Worm (Caenorhabditis elegans) whole organism, L1 larva: ENCODE measurements around the gene F52D1.2.

ENCODE experiments used
- C04F5.9 ChIP-seq: sonication (generic microtip); optimal IDR thresholded peaks from 2 replicates; lab custom pipeline; 2016; ENCODE audit warnings: missing genetic modification characterization, missing compliant biosample characterization
- alr-1 ChIP-seq: fragments of 200-800 bp; sonication (Bioruptor generic); optimal IDR thresholded peaks from 2 replicates; lab custom pipeline; 2018; ENCODE audit warnings: borderline replicate concordance, mild to moderate bottlenecking, missing genetic modification characterization, missing compliant biosample characterization
- ama-1 ChIP-seq: fragments of 150-350 bp; optimal IDR thresholded peaks from 2 replicates; lab custom pipeline; 2014
- blmp-1 ChIP-seq: fragments of 150-350 bp; optimal IDR thresholded peaks from 2 replicates; lab custom pipeline; 2014; ENCODE audit warnings: missing biosample characterization, missing genetic modification characterization
- ceh-8 ChIP-seq: fragments of 200-800 bp; sonication (Bioruptor generic); optimal IDR thresholded peaks from 2 replicates; lab custom pipeline; 2018; ENCODE audit warnings: mild to moderate bottlenecking, missing genetic modification characterization, moderate library complexity, missing compliant biosample characterization
- efl-1 ChIP-seq, 4 experiments: fragments of 150-350 bp; optimal IDR thresholded peaks in 3 of 4; peaks in 1 of 4; 1 replicate in 1 of 4; 2 replicates in 3 of 4; lab custom pipeline; 2014; ENCODE audit warnings: missing biosample characterization in 2 of 4, missing genetic modification characterization in 2 of 4, missing genetic modification reagents in 2 of 4
- efl-3 ChIP-seq: fragments of 200-800 bp; sonication (Bioruptor generic); optimal IDR thresholded peaks from 2 replicates; lab custom pipeline; 2018; ENCODE audit warnings: mild to moderate bottlenecking, missing genetic modification characterization, missing compliant biosample characterization
- egl-27 ChIP-seq, 2 experiments: fragments of 150-350 bp in 1 of 2; sonication (generic microtip); optimal IDR thresholded peaks; 3 replicates each; lab custom pipeline; 2017 to 2018; ENCODE audit warnings: missing biosample characterization in 2 of 2, missing genetic modification characterization in 2 of 2, missing genetic modification reagents in 2 of 2
- elt-2 ChIP-seq: sonication (generic microtip); optimal IDR thresholded peaks from 2 replicates; lab custom pipeline; 2016; ENCODE audit warnings: missing genetic modification characterization, mild to moderate bottlenecking, inconsistent platforms, missing compliant biosample characterization, missing genetic modification reagents
- elt-3 ChIP-seq, 6 experiments: fragments of 150-350 bp in 1 of 6; sonication (generic microtip); optimal IDR thresholded peaks; 2 replicates each; lab custom pipeline; 2017 to 2018; ENCODE audit warnings: missing biosample characterization in 6 of 6, missing genetic modification characterization in 6 of 6, inconsistent platforms in 1 of 6
- fkh-10 ChIP-seq: sonication (generic microtip); optimal IDR thresholded peaks from 2 replicates; lab custom pipeline; 2017; ENCODE audit warnings: missing biosample characterization, missing genetic modification reagents, missing genetic modification characterization
- fkh-4 ChIP-seq: sonication (generic microtip); optimal IDR thresholded peaks from 2 replicates; lab custom pipeline; 2016; ENCODE audit warnings: missing compliant biosample characterization, missing genetic modification characterization, borderline replicate concordance
- fkh-8 ChIP-seq: sonication (generic microtip); optimal IDR thresholded peaks from 2 replicates; lab custom pipeline; 2016; ENCODE audit warnings: mild to moderate bottlenecking, missing genetic modification characterization, missing compliant biosample characterization
- fos-1 ChIP-seq: fragments of 150-350 bp; optimal IDR thresholded peaks from 2 replicates; lab custom pipeline; 2014; ENCODE audit warnings: missing biosample characterization, missing genetic modification characterization
- grh-1 ChIP-seq: fragments of 200-800 bp; sonication (Bioruptor generic); IDR thresholded peaks from 2 replicates; pipeline ENCODE4 v1.3.6; 2022; ENCODE audit warnings: missing genetic modification reagents, missing genetic modification characterization, missing compliant biosample characterization
- hlh-17 ChIP-seq: fragments of 200-800 bp; sonication (Bioruptor generic); optimal IDR thresholded peaks from 2 replicates; lab custom pipeline; 2018; ENCODE audit warnings: missing genetic modification characterization, mild to moderate bottlenecking, missing compliant biosample characterization, moderate library complexity, borderline replicate concordance
- isw-1 ChIP-seq: fragments of 200-800 bp; sonication (Bioruptor generic); IDR thresholded peaks from 2 replicates; pipeline ENCODE4 v1.3.6; 2022; ENCODE audit warnings: missing genetic modification characterization, missing compliant biosample characterization
- jun-1 ChIP-seq: fragments of 150-350 bp; optimal IDR thresholded peaks from 2 replicates; lab custom pipeline; 2014; ENCODE audit warnings: missing biosample characterization, missing genetic modification reagents, missing genetic modification characterization
- lin-13 ChIP-seq: fragments of 150-350 bp; optimal IDR thresholded peaks from 2 replicates; lab custom pipeline; 2014; ENCODE audit warnings: missing biosample characterization, missing genetic modification reagents, missing genetic modification characterization
- lin-39 ChIP-seq: fragments of 150-350 bp; optimal IDR thresholded peaks from 2 replicates; lab custom pipeline; 2014; ENCODE audit warnings: missing biosample characterization, missing genetic modification reagents, missing genetic modification characterization
- mdl-1 ChIP-seq, 2 experiments: fragments of 150-350 bp; optimal IDR thresholded peaks; 2 replicates each; lab custom pipeline; 2014 to 2017; ENCODE audit warnings: missing biosample characterization in 2 of 2, missing genetic modification characterization in 2 of 2, inconsistent platforms in 1 of 2
- nhr-11 ChIP-seq: fragments of 150-350 bp; optimal IDR thresholded peaks from 2 replicates; lab custom pipeline; 2014; ENCODE audit warnings: missing biosample characterization, missing genetic modification characterization
- nhr-12 ChIP-seq: sonication (generic microtip); optimal IDR thresholded peaks from 2 replicates; lab custom pipeline; 2017; ENCODE audit warnings: missing biosample characterization, missing genetic modification characterization
- nhr-19 ChIP-seq: fragments of 200-800 bp; sonication (Bioruptor generic); conservative IDR thresholded peaks from 2 replicates; pipeline ENCODE4 v1.3.6; 2022; ENCODE audit warnings: missing genetic modification characterization, missing compliant biosample characterization
- nhr-237 ChIP-seq: fragments of 150-350 bp; optimal IDR thresholded peaks from 2 replicates; lab custom pipeline; 2014; ENCODE audit warnings: missing biosample characterization, missing genetic modification characterization
- nhr-28 ChIP-seq: fragments of 150-350 bp; optimal IDR thresholded peaks from 2 replicates; lab custom pipeline; 2014; ENCODE audit warnings: missing biosample characterization, missing genetic modification characterization
- nhr-84 ChIP-seq: sonication (generic microtip); optimal IDR thresholded peaks from 2 replicates; lab custom pipeline; 2017; ENCODE audit warnings: missing biosample characterization, missing genetic modification characterization
- nhr-85 ChIP-seq: sonication (generic microtip); peaks from one replicate; lab custom pipeline; 2016; ENCODE audit warnings: missing genetic modification characterization, inconsistent platforms, missing compliant biosample characterization
- pax-3 ChIP-seq: fragments of 200-800 bp; sonication (Bioruptor generic); optimal IDR thresholded peaks from 2 replicates; lab custom pipeline; 2018; ENCODE audit warnings: mild to moderate bottlenecking, missing genetic modification characterization, moderate library complexity, missing compliant biosample characterization
- pqm-1 ChIP-seq: sonication (generic microtip); optimal IDR thresholded peaks from 3 replicates; lab custom pipeline; 2017; ENCODE audit warnings: missing biosample characterization, missing genetic modification characterization
- rnt-1 ChIP-seq: sonication (generic microtip); optimal IDR thresholded peaks from 2 replicates; lab custom pipeline; 2016; ENCODE audit warnings: mild to moderate bottlenecking, missing genetic modification characterization, moderate library complexity, missing compliant biosample characterization
- skn-1 ChIP-seq: fragments of 150-350 bp; optimal IDR thresholded peaks from 2 replicates; lab custom pipeline; 2014; ENCODE audit warnings: missing biosample characterization, missing genetic modification characterization
- snpc-4 ChIP-seq: fragments of 150-350 bp; optimal IDR thresholded peaks from 2 replicates; lab custom pipeline; 2014; ENCODE audit warnings: missing biosample characterization, missing genetic modification characterization
- snu-23 ChIP-seq: sonication (generic microtip); optimal IDR thresholded peaks from 2 replicates; lab custom pipeline; 2016; ENCODE audit warnings: missing genetic modification characterization, missing compliant biosample characterization
- sptf-1 ChIP-seq: fragments of 150-350 bp; optimal IDR thresholded peaks from 2 replicates; lab custom pipeline; 2014; ENCODE audit warnings: missing biosample characterization, missing genetic modification characterization
- tlp-1 ChIP-seq: fragments of 150-350 bp; optimal IDR thresholded peaks from 2 replicates; lab custom pipeline; 2014; ENCODE audit warnings: missing biosample characterization, missing genetic modification characterization
- unc-130 ChIP-seq: fragments of 150-350 bp; optimal IDR thresholded peaks from 2 replicates; lab custom pipeline; 2017; ENCODE audit warnings: missing biosample characterization, missing genetic modification characterization, inconsistent platforms
- unc-86 ChIP-seq: sonication (generic microtip); optimal IDR thresholded peaks from 2 replicates; lab custom pipeline; 2016; ENCODE audit warnings: missing genetic modification characterization, missing compliant biosample characterization
- unc-98 ChIP-seq: fragments of 200-800 bp; sonication (Bioruptor generic); IDR thresholded peaks from 2 replicates; pipeline ENCODE4 v1.3.6; 2022; ENCODE audit warnings: missing genetic modification characterization, missing compliant biosample characterization
- ztf-11 ChIP-seq, 2 experiments: sonication (generic microtip); optimal IDR thresholded peaks; 2 replicates each; lab custom pipeline; 2016 to 2017; ENCODE audit warnings: missing genetic modification characterization in 2 of 2, missing biosample characterization in 1 of 2, missing compliant biosample characterization in 1 of 2

F52D1.2 gene

DNA sequence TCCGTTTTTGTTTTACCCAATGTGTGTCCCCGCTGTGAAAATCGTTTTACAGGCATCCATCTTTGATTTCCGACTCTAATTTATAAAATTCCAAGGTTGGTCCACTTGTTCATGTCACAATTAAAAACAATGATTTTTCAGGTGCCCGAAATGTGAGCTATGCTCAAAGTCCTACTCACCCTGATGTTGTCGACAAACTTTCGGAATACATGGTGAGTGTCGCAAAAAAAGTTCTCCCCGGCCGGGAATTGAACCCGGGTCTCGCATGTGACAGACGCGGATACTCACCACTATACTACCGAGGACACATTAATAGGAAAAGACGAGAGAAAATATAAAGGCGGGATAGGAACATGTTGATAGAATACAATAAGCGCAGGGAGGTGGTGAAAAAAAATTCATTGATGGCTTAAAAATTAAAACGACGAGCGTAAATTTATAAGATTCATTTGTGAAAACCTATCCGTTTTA lies 39.7 kb upstream of the F52D1.2 start, which contains the start of gene egl-17 (continued):
- TF ChIP-seq fkh-4 (no peak), nhr-19 (peak; percentile 73), snu-23 (peak; percentile 86), isw-1 (no peak), lin-39 (tag; lab: Kevin White, UChicago) (no peak), mdl-1 (tag; optimal IDR thresholded peaks at IDR 0.05; lab: Kevin White, UChicago) (peak in 1 of 2 experiments; percentile 54), tlp-1 (tag; lab: Kevin White, UChicago) (no peak), unc-86 (tag; lab: Kevin White, UChicago) (no peak), elt-2 (tag; lab: Kevin White, UChicago) (peak; percentile 36), rnt-1 (tag; lab: Kevin White, UChicago) (peak; percentile 78), jun-1 (tag; lab: Kevin White, UChicago) (peak; percentile 49), egl-27 (tag; optimal IDR thresholded peaks at IDR 0.05; lab: Kevin White, UChicago) (no peak), ceh-8 (no peak), unc-130 (tag; lab: Kevin White, UChicago) (no peak), efl-1 (optimal IDR thresholded peaks at IDR 0.05; lab: Kevin White, UChicago) (peak; percentile 17 to 35), efl-1 (GFP tag; optimal IDR thresholded peaks at IDR 0.05 in 1 of 2; lab: Kevin White, UChicago) (peak; percentile 15 to 90), hlh-17 (GFP tag; lab: Kevin White, UChicago) (no peak), nhr-11 (tag; lab: Kevin White, UChicago) (no peak), ztf-11 (tag; optimal IDR thresholded peaks at IDR 0.05; lab: Kevin White, UChicago) (no peak), nhr-237 (no peak), nhr-84 (tag; lab: Kevin White, UChicago) (no peak), elt-3 (tag; optimal IDR thresholded peaks at IDR 0.05; lab: Kevin White, UChicago) (peak in 2 of 6 experiments; percentile 5 to 21), fkh-10 (GFP tag; lab: Kevin White, UChicago) (peak; percentile 37), C04F5.9 (tag; lab: Kevin White, UChicago) (no peak), blmp-1 (no peak), efl-3 (GFP tag; lab: Kevin White, UChicago) (no peak), pax-3 (peak; percentile 59), nhr-12 (tag; lab: Kevin White, UChicago) (no peak), nhr-85 (tag; lab: Kevin White, UChicago) (peak; percentile 68), grh-1 (GFP tag; lab: Robert Waterston, UW) (no peak), snpc-4 (tag; lab: Kevin White, UChicago) (peak; percentile 53), unc-98 (GFP tag; lab: Robert Waterston, UW) (0 out of 2 replicates have a peak, but pooled peaks have one; percentile 23)
- TF ChIP-seq, all 84 proteins: peak for 37

- no peak for TF ChIP-seq fos-1 (tag; lab: Kevin White, UChicago)
- TF ChIP-seq nhr-19: no peak
- no peak for TF ChIP-seq lin-13
- no peak for TF ChIP-seq pqm-1
- peak; percentile 28 for TF ChIP-seq alr-1 (tag; lab: Kevin White, UChicago)
- TF ChIP-seq sptf-1 (tag; lab: Kevin White, UChicago): no peak
Observed at ce11 chrX:487669-488068, 37.7 kb upstream of the F52D1.2 start.

ce11 chrX:481150-481549 lies 31.1 kb upstream of the F52D1.2 start, which contains the start of gene che-2:
che-2 (plus strand) TSS chrX:481450.
- TF ChIP-seq skn-1 (tag; lab: Kevin White, UChicago): peak; percentile 6
- no peak for TF ChIP-seq ama-1
- TF ChIP-seq nhr-28 (tag; lab: Kevin White, UChicago): no peak
- no peak for TF ChIP-seq hlh-17 (GFP tag; lab: Kevin White, UChicago)
- no peak for TF ChIP-seq efl-1 (optimal IDR thresholded peaks at IDR 0.05; lab: Kevin White, UChicago)
- TF ChIP-seq efl-1 (GFP tag; optimal IDR thresholded peaks at IDR 0.05 in 1 of 2; lab: Kevin White, UChicago): no peak
- peak; percentile 50 for TF ChIP-seq fkh-8 (tag; lab: Kevin White, UChicago)
